Worm (Caenorhabditis elegans): Measurements from ENCODE around the gene C27D6.1.

- TF ChIP-seq ceh-82 (tag; optimal IDR thresholded peaks at IDR 0.05) (no peak), egl-27 (tag; optimal IDR thresholded peaks at IDR 0.05) (no peak), lin-39 (tag; optimal IDR thresholded peaks at IDR 0.05) (no peak), lin-15B (tag; optimal IDR thresholded peaks at IDR 0.05) (no peak), nhr-237 (tag; optimal IDR thresholded peaks at IDR 0.05) (no peak), snpc-4 (tag; optimal IDR thresholded peaks at IDR 0.05) (no peak), elt-3 (tag; optimal IDR thresholded peaks at IDR 0.05) (no peak), unc-62 (GFP tag; optimal IDR thresholded peaks at IDR 0.05) (no peak), pha-4 (tag; optimal IDR thresholded peaks at IDR 0.05) (no peak), pqm-1 (tag; optimal IDR thresholded peaks at IDR 0.05) (no peak), elt-2 (tag; optimal IDR thresholded peaks at IDR 0.05) (no peak), mdl-1 (tag; optimal IDR thresholded peaks at IDR 0.05) (no peak)
Measured at ce11 chrII:5183207-5183606, 10.7 kb downstream of the C27D6.1 start.

All from whole organism, L3 larva.